Fruit fly (Drosophila melanogaster) whole organism, prepupa: Measurements from ENCODE around the gene CG16782.
A peak's percentile ranks its signal among the peaks of the same experiment; 100 is the strongest.

Experiments used
- Blimp-1 ChIP-seq: fragments of 200-800 bp; sonication (Bioruptor generic); optimal IDR thresholded peaks from 3 replicates; lab custom pipeline; 2017; ENCODE audit warnings: missing biosample characterization, missing genetic modification characterization, mild to moderate bottlenecking, moderate library complexity, missing genetic modification reagents
- CG11294 ChIP-seq: fragments of 200-800 bp; sonication (Bioruptor generic); IDR thresholded peaks from 2 replicates; pipeline ENCODE4 v1.3.6; 2022; ENCODE audit warnings: missing biosample characterization, missing genetic modification characterization
- CG11762 ChIP-seq: fragments of 200-800 bp; sonication (Bioruptor generic); optimal IDR thresholded peaks from 3 replicates; lab custom pipeline; 2016; ENCODE audit warnings: missing biosample characterization, missing genetic modification characterization; ENCODE audit not compliant: insufficient read depth
- CG11902 ChIP-seq: fragments of 200-800 bp; sonication (Bioruptor generic); optimal IDR thresholded peaks from 3 replicates; lab custom pipeline; 2016; ENCODE audit warnings: missing biosample characterization, missing genetic modification characterization
- CG15336 ChIP-seq: fragments of 200-800 bp; sonication (Bioruptor generic); IDR thresholded peaks from 2 replicates; pipeline ENCODE4 v1.3.6; 2022; ENCODE audit warnings: missing biosample characterization, missing genetic modification characterization
- CG1621 ChIP-seq: fragments of 200-800 bp; sonication (Bioruptor generic); optimal IDR thresholded peaks from 3 replicates; lab custom pipeline; 2018; ENCODE audit warnings: missing biosample characterization, mild to moderate bottlenecking, missing genetic modification characterization
- CG16779 ChIP-seq: fragments of 200-800 bp; sonication (Bioruptor generic); optimal IDR thresholded peaks from 3 replicates; lab custom pipeline; 2017; ENCODE audit warnings: missing biosample characterization, mild to moderate bottlenecking, missing genetic modification characterization
- CG3032 ChIP-seq: fragments of 200-800 bp; optimal IDR thresholded peaks from 2 replicates; lab custom pipeline; 2019; ENCODE audit warnings: missing biosample characterization, mild to moderate bottlenecking, missing genetic modification characterization, moderate library complexity
- CG34406 ChIP-seq: fragments of 200-800 bp; sonication (Bioruptor generic); optimal IDR thresholded peaks from 3 replicates; lab custom pipeline; 2016; ENCODE audit warnings: missing biosample characterization, missing genetic modification characterization
- CG3919 ChIP-seq: fragments of 200-800 bp; sonication (Bioruptor generic); optimal IDR thresholded peaks from 3 replicates; lab custom pipeline; 2016; ENCODE audit warnings: missing biosample characterization, missing genetic modification characterization
- CG4318 ChIP-seq: fragments of 200-800 bp; sonication (Bioruptor generic); optimal IDR thresholded peaks from 3 replicates; lab custom pipeline; 2017; ENCODE audit warnings: missing biosample characterization, mild to moderate bottlenecking, missing genetic modification characterization
- CG6808 ChIP-seq: fragments of 200-800 bp; sonication (Bioruptor generic); optimal IDR thresholded peaks from 3 replicates; lab custom pipeline; 2017; ENCODE audit warnings: missing biosample characterization, missing genetic modification characterization, mild to moderate bottlenecking, moderate library complexity, missing genetic modification reagents
- CG6854 ChIP-seq: fragments of 200-800 bp; sonication (Bioruptor generic); optimal IDR thresholded peaks from 2 replicates; lab custom pipeline; 2017; ENCODE audit warnings: missing biosample characterization, mild to moderate bottlenecking, missing genetic modification characterization
- CG7368 ChIP-seq: fragments of 200-800 bp; sonication (Bioruptor generic); optimal IDR thresholded peaks from 3 replicates; lab custom pipeline; 2016; ENCODE audit warnings: missing biosample characterization, missing genetic modification characterization
- CG8119 ChIP-seq: fragments of 200-800 bp; sonication (Bioruptor generic); IDR thresholded peaks from 3 replicates; pipeline ENCODE4 v1.3.6; 2022; ENCODE audit warnings: missing biosample characterization, missing genetic modification characterization
- CG8319 ChIP-seq: fragments of 200-800 bp; sonication (Bioruptor generic); optimal IDR thresholded peaks from 3 replicates; lab custom pipeline; 2016; ENCODE audit warnings: missing biosample characterization, missing genetic modification characterization
- CG8632 ChIP-seq: fragments of 200-800 bp; sonication (Bioruptor generic); optimal IDR thresholded peaks from 3 replicates; lab custom pipeline; 2016; ENCODE audit warnings: missing biosample characterization, missing genetic modification characterization
- Eip75B ChIP-seq: fragments of 200-800 bp; sonication (Bioruptor generic); optimal IDR thresholded peaks from 3 replicates; lab custom pipeline; 2016; ENCODE audit warnings: missing biosample characterization, missing genetic modification characterization
- Eip78C ChIP-seq: fragments of 200-800 bp; sonication (Bioruptor generic); peaks from one replicate; lab custom pipeline; 2016; ENCODE audit warnings: missing biosample characterization, missing genetic modification characterization
- Ets21C ChIP-seq: fragments of 200-800 bp; sonication (Bioruptor generic); optimal IDR thresholded peaks from 3 replicates; lab custom pipeline; 2016; ENCODE audit warnings: missing biosample characterization, missing genetic modification characterization
- Ets96B ChIP-seq: fragments of 200-800 bp; optimal IDR thresholded peaks from 2 replicates; lab custom pipeline; 2019; ENCODE audit warnings: missing biosample characterization, mild to moderate bottlenecking, missing genetic modification characterization, moderate library complexity
- Gug ChIP-seq: fragments of 200-800 bp; sonication (Bioruptor generic); IDR thresholded peaks from 2 replicates; pipeline ENCODE4 v1.3.6; 2022; ENCODE audit warnings: missing biosample characterization, missing genetic modification characterization
- Hr39 ChIP-seq: fragments of 200-800 bp; sonication (Bioruptor generic); optimal IDR thresholded peaks from 2 replicates; lab custom pipeline; 2016; ENCODE audit warnings: missing biosample characterization, missing genetic modification characterization
- Hr4 ChIP-seq: fragments of 200-800 bp; sonication (Bioruptor generic); optimal IDR thresholded peaks from 3 replicates; lab custom pipeline; 2016; ENCODE audit warnings: missing biosample characterization, missing genetic modification characterization
- Lpt ChIP-seq: fragments of 200-800 bp; sonication (Bioruptor generic); optimal IDR thresholded peaks from 3 replicates; lab custom pipeline; 2016; ENCODE audit warnings: missing biosample characterization, missing genetic modification characterization
- Met ChIP-seq: fragments of 200-800 bp; sonication (Bioruptor generic); optimal IDR thresholded peaks from 3 replicates; lab custom pipeline; 2016; ENCODE audit warnings: missing biosample characterization, missing genetic modification characterization
- OdsH ChIP-seq: fragments of 200-800 bp; sonication (Bioruptor generic); optimal IDR thresholded peaks from 3 replicates; lab custom pipeline; 2016; ENCODE audit warnings: missing biosample characterization, missing genetic modification characterization
- Smox ChIP-seq: fragments of 200-800 bp; sonication (Bioruptor generic); optimal IDR thresholded peaks from 3 replicates; lab custom pipeline; 2016; ENCODE audit warnings: missing biosample characterization, missing genetic modification characterization
- Sox102F ChIP-seq: fragments of 200-800 bp; sonication (Bioruptor generic); optimal IDR thresholded peaks from 2 replicates; lab custom pipeline; 2016; ENCODE audit warnings: missing biosample characterization, mild to moderate bottlenecking, missing genetic modification characterization
- Sox14 ChIP-seq: fragments of 200-800 bp; sonication (Bioruptor generic); optimal IDR thresholded peaks from 3 replicates; lab custom pipeline; 2016; ENCODE audit warnings: missing biosample characterization, missing genetic modification characterization
- Sox15 ChIP-seq: fragments of 200-800 bp; sonication (Bioruptor generic); optimal IDR thresholded peaks from 3 replicates; lab custom pipeline; 2016; ENCODE audit warnings: missing biosample characterization, missing genetic modification characterization
- achi ChIP-seq: fragments of 200-800 bp; sonication (Bioruptor generic); optimal IDR thresholded peaks from 3 replicates; lab custom pipeline; 2016; ENCODE audit warnings: missing biosample characterization, missing genetic modification characterization
- acj6 ChIP-seq: fragments of 200-800 bp; sonication (Bioruptor generic); optimal IDR thresholded peaks from 3 replicates; lab custom pipeline; 2016; ENCODE audit warnings: missing biosample characterization, missing genetic modification characterization
- cyc ChIP-seq: fragments of 200-800 bp; sonication (Bioruptor generic); optimal IDR thresholded peaks from 3 replicates; lab custom pipeline; 2016; ENCODE audit warnings: missing biosample characterization, missing genetic modification characterization
- dac ChIP-seq: fragments of 200-800 bp; sonication (Bioruptor generic); optimal IDR thresholded peaks from 2 replicates; lab custom pipeline; 2017; ENCODE audit warnings: missing biosample characterization, mild to moderate bottlenecking, missing genetic modification characterization
- eg ChIP-seq: fragments of 200-800 bp; sonication (Bioruptor generic); IDR thresholded peaks from 3 replicates; pipeline ENCODE4 v1.3.6; 2022; ENCODE audit warnings: missing biosample characterization, missing genetic modification characterization
- fd59A ChIP-seq: fragments of 200-800 bp; sonication (Bioruptor generic); optimal IDR thresholded peaks from 2 replicates; lab custom pipeline; 2017; ENCODE audit warnings: missing biosample characterization, mild to moderate bottlenecking, missing genetic modification characterization, missing genetic modification reagents
- fd85E ChIP-seq: fragments of 200-800 bp; sonication (Bioruptor generic); optimal IDR thresholded peaks from 3 replicates; lab custom pipeline; 2016; ENCODE audit warnings: missing biosample characterization, missing genetic modification characterization
- fkh ChIP-seq: fragments of 200-800 bp; sonication (Bioruptor generic); optimal IDR thresholded peaks from 3 replicates; lab custom pipeline; 2017; ENCODE audit warnings: missing biosample characterization, mild to moderate bottlenecking, missing genetic modification characterization, moderate library complexity
- lz ChIP-seq: fragments of 200-800 bp; sonication (Bioruptor generic); optimal IDR thresholded peaks from 3 replicates; lab custom pipeline; 2016; ENCODE audit warnings: missing biosample characterization, missing genetic modification characterization
- net ChIP-seq: fragments of 200-800 bp; sonication (Bioruptor generic); optimal IDR thresholded peaks from 3 replicates; lab custom pipeline; 2016; ENCODE audit warnings: missing biosample characterization, missing genetic modification characterization
- pdm3 ChIP-seq: fragments of 200-800 bp; sonication (Bioruptor generic); optimal IDR thresholded peaks from 3 replicates; lab custom pipeline; 2016; ENCODE audit warnings: missing biosample characterization, missing genetic modification characterization
- salr ChIP-seq, 2 experiments: fragments of 200-800 bp; sonication (Bioruptor generic); optimal IDR thresholded peaks; 3 replicates each; lab custom pipeline; 2016 to 2018; ENCODE audit warnings: missing biosample characterization in 2 of 2, missing genetic modification characterization in 2 of 2, mild to moderate bottlenecking in 1 of 2
- ss ChIP-seq, 2 experiments: fragments of 200-800 bp; sonication (Bioruptor generic); optimal IDR thresholded peaks; 2 replicates in 1 of 2; 3 replicates in 1 of 2; lab custom pipeline; 2017 to 2018; ENCODE audit warnings: mild to moderate bottlenecking in 2 of 2, missing biosample characterization in 2 of 2, missing genetic modification characterization in 2 of 2, moderate library complexity in 1 of 2
- svp ChIP-seq: fragments of 200-800 bp; sonication (Bioruptor generic); peaks from one replicate; lab custom pipeline; 2016; ENCODE audit warnings: missing biosample characterization, missing genetic modification characterization
- topi ChIP-seq: fragments of 200-800 bp; sonication (Bioruptor generic); optimal IDR thresholded peaks from 3 replicates; lab custom pipeline; 2016; ENCODE audit warnings: missing biosample characterization, missing genetic modification characterization
- vri ChIP-seq: fragments of 200-800 bp; sonication (Bioruptor generic); optimal IDR thresholded peaks from 3 replicates; lab custom pipeline; 2016; ENCODE audit warnings: missing biosample characterization, mild to moderate bottlenecking, missing genetic modification characterization

CG16782 gene

DNA sequence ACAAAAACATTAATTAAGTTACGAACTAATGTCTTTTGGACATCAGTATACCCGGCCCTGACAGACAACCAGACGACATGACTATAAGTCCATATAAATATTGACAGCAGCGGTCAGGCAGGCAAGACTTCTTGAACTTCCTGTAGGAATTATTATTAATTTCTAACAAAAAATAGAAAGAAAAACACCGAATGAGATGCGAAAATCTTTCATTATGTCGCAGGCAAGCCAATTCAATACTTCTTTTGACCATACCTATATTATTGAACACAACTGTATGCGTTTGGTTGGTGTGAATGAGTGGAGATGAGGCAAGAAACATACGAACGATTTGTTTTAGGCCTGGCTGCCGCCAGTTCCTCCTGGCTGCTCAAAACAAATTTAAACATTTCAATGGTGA lies 35.1 kb downstream of the CG16782 start (continued):
- TF ChIP-seq CG1621 (peak; percentile 24), Blimp-1 (GFP tag; lab: Kevin White, UChicago) (no peak), Ets96B (tag; lab: Kevin White, UChicago) (peak; percentile 44), CG8319 (GFP tag; lab: Kevin White, UChicago) (no peak), Eip75B (GFP tag; lab: Kevin White, UChicago) (peak; percentile 50), topi (peak; percentile 54), Gug (GFP tag; lab: Robert Waterston, UW) (0 out of 2 replicates have a peak, but pooled peaks have one; percentile 32), Eip78C (GFP tag; lab: Kevin White, UChicago) (peak; percentile 76), OdsH (peak; percentile 48), CG3919 (peak; percentile 48), Hr39 (GFP tag; lab: Kevin White, UChicago) (peak; percentile 49), Smox (GFP tag; lab: Kevin White, UChicago) (peak; percentile 29), dac (GFP tag; lab: Kevin White, UChicago) (peak; percentile 21), CG34406 (GFP tag; lab: Kevin White, UChicago) (peak; percentile 35), CG4318 (GFP tag; lab: Kevin White, UChicago) (peak; percentile 38), CG8119 (peak; percentile 56; the same call in 1 of the 3 replicates), fkh (GFP tag; lab: Kevin White, UChicago) (peak; percentile 41), ss (GFP tag; optimal IDR thresholded peaks at IDR 0.05; lab: Kevin White, UChicago) (no peak), eg (peak; percentile 73), pdm3 (GFP tag; lab: Kevin White, UChicago) (peak; percentile 62), fd85E (GFP tag; lab: Kevin White, UChicago) (no peak), CG16779 (tag; lab: Kevin White, UChicago) (no peak), CG11762 (peak; percentile 8), CG8632 (GFP tag; lab: Kevin White, UChicago) (peak; percentile 30)
- TF ChIP-seq, all 60 proteins: peak for 45

dm6 chrX:3423199-3423768 lies 36.8 kb downstream of the CG16782 start:
- peak; percentile 90 for TF ChIP-seq CG15336 (GFP tag; lab: Robert Waterston, UW)
- no peak for TF ChIP-seq ss (GFP tag; optimal IDR thresholded peaks at IDR 0.05; lab: Kevin White, UChicago)
- TF ChIP-seq topi: no peak
- TF ChIP-seq CG3919: peak; percentile 50
- TF ChIP-seq Eip78C (GFP tag; lab: Kevin White, UChicago): peak; percentile 78
- no peak for TF ChIP-seq fd85E (GFP tag; lab: Kevin White, UChicago)
- no peak for TF ChIP-seq fd59A
- TF ChIP-seq Lpt: peak; percentile 80
- TF ChIP-seq CG6854: no peak
- no peak for TF ChIP-seq Blimp-1 (GFP tag; lab: Kevin White, UChicago)
- TF ChIP-seq vri (GFP tag; lab: Kevin White, UChicago): no peak
- peak; percentile 89 for TF ChIP-seq Hr4
- TF ChIP-seq Sox102F (GFP tag; lab: Kevin White, UChicago): no peak
- TF ChIP-seq CG16779 (tag; lab: Kevin White, UChicago): peak; percentile 7
- TF ChIP-seq CG6808: no peak
- peak; percentile 51 for TF ChIP-seq net (GFP tag; lab: Kevin White, UChicago)
- TF ChIP-seq cyc (GFP tag; lab: Kevin White, UChicago): peak; percentile 24
- no peak for TF ChIP-seq CG3032
- peak; percentile 30 for TF ChIP-seq achi (GFP tag; lab: Kevin White, UChicago)
- no peak for TF ChIP-seq CG1621
- TF ChIP-seq Sox14 (GFP tag; lab: Kevin White, UChicago): peak; percentile 26
- peak; percentile 57 for TF ChIP-seq pdm3 (GFP tag; lab: Kevin White, UChicago)
- TF ChIP-seq Smox (GFP tag; lab: Kevin White, UChicago): no peak
- peak; percentile 90 for TF ChIP-seq CG8119
- no peak for TF ChIP-seq CG11902 (GFP tag; lab: Kevin White, UChicago)
- TF ChIP-seq dac (GFP tag; lab: Kevin White, UChicago): peak; percentile 41
- TF ChIP-seq CG8319 (GFP tag; lab: Kevin White, UChicago): no peak
- peak; percentile 74 for TF ChIP-seq Gug (GFP tag; lab: Robert Waterston, UW)
- TF ChIP-seq CG34406 (GFP tag; lab: Kevin White, UChicago): no peak
- peak; percentile 55 for TF ChIP-seq svp (GFP tag; lab: Kevin White, UChicago)
- peak; percentile 7 for TF ChIP-seq CG7368
- peak; percentile 22 for TF ChIP-seq Hr39 (GFP tag; lab: Kevin White, UChicago)
- TF ChIP-seq Ets21C: no peak
- TF ChIP-seq salr (GFP tag; optimal IDR thresholded peaks at IDR 0.05; lab: Kevin White, UChicago): peak in 1 of 2 experiments; percentile 28
- peak; percentile 72 for TF ChIP-seq CG11294 (GFP tag; lab: Robert Waterston, UW)
- TF ChIP-seq lz: no peak
- TF ChIP-seq Met (GFP tag; lab: Kevin White, UChicago): no peak
- peak; percentile 33 for TF ChIP-seq acj6 (GFP tag; lab: Kevin White, UChicago)
- no peak for TF ChIP-seq Sox15 (GFP tag; lab: Kevin White, UChicago)
